Fruit fly (Drosophila melanogaster) whole organism, adult: Measurements from ENCODE around the gene spict.
A peak's percentile ranks its signal among the peaks of the same experiment; 100 is the strongest.

Experiments
- CG14711 ChIP-seq: fragments of 200-800 bp; sonication (Bioruptor generic); optimal IDR thresholded peaks from 2 replicates; lab custom pipeline; 2018; ENCODE audit warnings: missing biosample characterization, mild to moderate bottlenecking, missing genetic modification characterization, moderate library complexity
- bab1 ChIP-seq: fragments of 200-800 bp; sonication (Bioruptor generic); optimal IDR thresholded peaks from 3 replicates; lab custom pipeline; 2019; ENCODE audit warnings: missing biosample characterization, mild to moderate bottlenecking, missing genetic modification characterization, moderate library complexity
- cnc ChIP-seq, 2 experiments: fragments of >200 bp; optimal IDR thresholded peaks; 2 replicates each; lab custom pipeline; 2017
- tj ChIP-seq: fragments of 200-800 bp; sonication (Bioruptor generic); optimal IDR thresholded peaks from 3 replicates; lab custom pipeline; 2017; ENCODE audit warnings: missing biosample characterization, mild to moderate bottlenecking, missing genetic modification characterization, moderate library complexity

DNA sequence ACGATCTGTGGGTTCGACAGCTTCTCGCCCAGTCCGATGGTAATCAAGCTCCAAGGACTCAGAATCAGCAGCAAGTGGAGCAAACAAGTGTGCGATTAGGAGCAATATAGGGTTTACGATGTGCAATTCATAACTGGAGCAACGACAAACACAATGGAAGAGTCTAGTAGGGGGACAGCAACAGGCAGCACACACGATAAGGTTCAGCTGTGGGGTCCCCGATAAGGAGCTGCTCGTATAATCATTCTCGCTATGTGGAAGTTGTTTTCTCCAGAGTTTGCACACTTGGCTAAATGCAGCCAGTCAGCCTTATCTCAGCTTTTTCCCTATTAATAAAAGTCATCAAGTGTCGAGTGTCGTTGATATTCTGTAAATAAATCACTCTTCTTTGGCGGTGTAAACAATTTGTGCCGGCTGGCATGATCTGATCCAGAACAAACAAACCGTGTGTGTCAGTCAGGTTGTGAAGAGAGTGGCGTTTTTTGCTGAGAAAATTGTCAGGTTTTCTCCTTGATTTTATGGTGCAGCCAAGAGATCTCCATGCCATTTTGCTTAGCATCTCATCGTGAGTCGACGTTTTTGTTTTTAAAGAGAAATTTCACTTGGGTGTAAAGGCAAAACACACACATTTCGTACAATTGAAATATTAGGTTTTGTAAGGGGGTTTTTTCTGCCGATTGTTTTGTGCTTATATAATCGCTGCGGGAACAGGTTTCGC is 15.3 kb downstream of the spict start:
- TF ChIP-seq CG14711 (peak; percentile 17), cnc (optimal IDR thresholded peaks at IDR 0.05; lab: Kevin White, UChicago) (peak in 1 of 2 experiments; percentile 60), bab1 (GFP tag; lab: Kevin White, UChicago) (no peak), tj (GFP tag; lab: Kevin White, UChicago) (peak; percentile 59)
